Worm (Caenorhabditis elegans) whole organism, late embryonic: ENCODE data around the gene T25B6.5.

Experiments
- dve-1 ChIP-seq: sonication (generic microtip); optimal IDR thresholded peaks from 2 replicates; lab custom pipeline; 2017; ENCODE audit warnings: antibody characterized with exemption, mild to moderate bottlenecking, missing genetic modification characterization, missing compliant biosample characterization
- elt-2 ChIP-seq: sonication (generic microtip); optimal IDR thresholded peaks from 2 replicates; lab custom pipeline; 2016; ENCODE audit warnings: missing genetic modification reagents, missing genetic modification characterization, missing compliant biosample characterization
- fkh-6 ChIP-seq: sonication (generic microtip); optimal IDR thresholded peaks from 2 replicates; lab custom pipeline; 2016; ENCODE audit warnings: missing genetic modification characterization, missing compliant biosample characterization
- gmeb-2 ChIP-seq: sonication (generic microtip); optimal IDR thresholded peaks from 2 replicates; lab custom pipeline; 2016; ENCODE audit warnings: missing genetic modification characterization, inconsistent platforms, missing compliant biosample characterization
- lim-6 ChIP-seq: sonication (generic microtip); optimal IDR thresholded peaks from 2 replicates; lab custom pipeline; 2016; ENCODE audit warnings: missing genetic modification characterization, missing compliant biosample characterization
- pha-4 ChIP-seq: fragments of 150-350 bp; optimal IDR thresholded peaks from 2 replicates; lab custom pipeline; 2018; ENCODE audit warnings: missing biosample characterization, missing genetic modification reagents, missing genetic modification characterization
- sox-4 ChIP-seq: sonication (generic microtip); optimal IDR thresholded peaks from 2 replicates; lab custom pipeline; 2017; ENCODE audit warnings: mild to moderate bottlenecking, missing genetic modification characterization, inconsistent platforms, missing compliant biosample characterization

- TF ChIP-seq dve-1 (tag; lab: Kevin White, UChicago) (no peak), fkh-6 (tag; lab: Kevin White, UChicago) (no peak), gmeb-2 (tag; lab: Kevin White, UChicago) (no peak), pha-4 (no peak), elt-2 (no peak), lim-6 (no peak), sox-4 (tag; lab: Kevin White, UChicago) (no peak)
Measured at ce11 chrX:9021645-9022044, at the start of gene T25B6.5.
